In the genomic region with DNA sequence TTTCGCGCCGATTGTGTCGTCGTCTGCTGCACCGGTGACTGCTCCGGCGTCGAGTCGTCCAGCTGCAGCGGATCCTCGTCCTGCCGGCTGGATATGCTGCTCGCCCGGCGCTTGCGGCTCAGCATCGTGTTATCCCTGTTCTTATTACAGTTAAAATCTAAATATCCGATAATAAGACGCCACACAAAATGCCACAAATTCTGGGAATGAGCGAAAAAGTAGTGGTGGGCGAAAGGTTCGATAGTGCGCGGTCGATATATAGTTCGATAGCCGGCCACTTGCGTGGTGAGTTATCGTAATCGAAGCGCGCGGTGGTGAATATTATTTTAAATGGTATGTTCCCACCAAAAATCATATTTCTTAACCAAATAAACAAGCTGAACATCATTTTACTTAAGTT, we compare ENCODE assay signal across 1 fruit fly cellular context.
TF ChIP-seq lines count a peak whose summit lies in the region.

A gene (minus strand): TSS at position 212 of the 400 bp plus-strand sequence.

TF ChIP-seq in whole organism, embryonic, 481 proteins besides CTCF, POLR2A, EP300 and RAD21 (continued from another document):
- peak; percentile 93 for TF ChIP-seq CG6791 (GFP tag; IDR thresholded peaks at IDR 0.05; lab: Robert Waterston, UW; ENCODE audit: partially characterized antibody)
- peak; percentile 64 for TF ChIP-seq E2f1 (GFP tag; IDR thresholded peaks at IDR 0.05; lab: Robert Waterston, UW)
- peak; percentile 83 for TF ChIP-seq HLH4C (GFP tag; IDR thresholded peaks at IDR 0.05; lab: Robert Waterston, UW; ENCODE audit: partially characterized antibody)
- no peak for TF ChIP-seq lbe (GFP tag; optimal IDR thresholded peaks at IDR 0.05; lab: Kevin White, UChicago)
- no peak for TF ChIP-seq CG31224 (GFP tag; IDR thresholded peaks at IDR 0.05; lab: Robert Waterston, UW)
- TF ChIP-seq Asciz (GFP tag; optimal IDR thresholded peaks at IDR 0.05; lab: Kevin White, UChicago), result no peak
- peak; percentile 13 for TF ChIP-seq Fer1 (GFP tag; optimal IDR thresholded peaks at IDR 0.05; lab: Kevin White, UChicago)
- no peak for TF ChIP-seq Hmx (GFP tag; optimal IDR thresholded peaks at IDR 0.05; lab: Kevin White, UChicago)
- peak; percentile 74; the same call in 1 of the 3 replicates for TF ChIP-seq mld (GFP tag; IDR thresholded peaks at IDR 0.05; lab: Robert Waterston, UW; ENCODE audit: partially characterized antibody)
- TF ChIP-seq CG9437 (GFP tag; optimal IDR thresholded peaks at IDR 0.05; lab: Kevin White, UChicago), result no peak
- TF ChIP-seq Dp (GFP tag; optimal IDR thresholded peaks at IDR 0.05; lab: Kevin White, UChicago), result peak; percentile 90
- TF ChIP-seq Opbp (GFP tag; IDR thresholded peaks at IDR 0.05; lab: Robert Waterston, UW; ENCODE audit: partially characterized antibody), result peak; percentile 87
- peak; percentile 51; the same call in 1 of the 2 replicates for TF ChIP-seq CG42726 (GFP tag; IDR thresholded peaks at IDR 0.05; lab: Robert Waterston, UW; ENCODE audit: partially characterized antibody)
- TF ChIP-seq ac (GFP tag; optimal IDR thresholded peaks at IDR 0.05; lab: Kevin White, UChicago), result no peak
- TF ChIP-seq jumu (GFP tag; optimal IDR thresholded peaks at IDR 0.05; lab: Kevin White, UChicago), result peak; percentile 30
- peak; percentile 76 for TF ChIP-seq MESR4 (GFP tag; optimal IDR thresholded peaks at IDR 0.05; lab: Kevin White, UChicago)
- peak; percentile 25 for TF ChIP-seq CG33213 (GFP tag; optimal IDR thresholded peaks at IDR 0.05; lab: Kevin White, UChicago)
- TF ChIP-seq dpn (GFP tag; optimal IDR thresholded peaks at IDR 0.05; lab: Kevin White, UChicago), result peak in 1 of 2 experiments; percentile 2
- TF ChIP-seq chinmo (GFP tag; IDR thresholded peaks at IDR 0.05; lab: Robert Waterston, UW; ENCODE audit: partially characterized antibody), result peak; percentile 93
- TF ChIP-seq CG34422 (GFP tag; IDR thresholded peaks at IDR 0.05; lab: Robert Waterston, UW), result peak; percentile 84
- TF ChIP-seq zen2 (GFP tag; IDR thresholded peaks at IDR 0.05; lab: Robert Waterston, UW; ENCODE audit: partially characterized antibody), result peak; percentile 86
- TF ChIP-seq CG11723 (GFP tag; optimal IDR thresholded peaks at IDR 0.05; lab: Kevin White, UChicago), result no peak
- peak; percentile 97 for TF ChIP-seq Sry-δ (GFP tag; optimal IDR thresholded peaks at IDR 0.05; lab: Kevin White, UChicago)
- peak; percentile 12 for TF ChIP-seq CG10267 (tag; optimal IDR thresholded peaks at IDR 0.05; lab: Kevin White, UChicago)
- peak; percentile 73 for TF ChIP-seq CG16813 (GFP tag; IDR thresholded peaks at IDR 0.05; lab: Robert Waterston, UW; ENCODE audit: partially characterized antibody)
- peak; percentile 17 for TF ChIP-seq CG30403 (GFP tag; optimal IDR thresholded peaks at IDR 0.05; lab: Kevin White, UChicago)
- TF ChIP-seq Dbx (GFP tag; IDR thresholded peaks at IDR 0.05; lab: Robert Waterston, UW), result peak; percentile 16; the same call in 1 of the 3 replicates
- peak; percentile 59 for TF ChIP-seq Sin3A (optimal IDR thresholded peaks at IDR 0.05; lab: Kevin White, UChicago)
- TF ChIP-seq croc (GFP tag; conservative IDR thresholded peaks at IDR 0.05; lab: Robert Waterston, UW), result no peak
- TF ChIP-seq MBD-R2 (GFP tag; IDR thresholded peaks at IDR 0.05; lab: Robert Waterston, UW), result peak; percentile 88
- peak; percentile 76 for TF ChIP-seq BEAF-32 (GFP tag; optimal IDR thresholded peaks at IDR 0.05; lab: Kevin White, UChicago)
- TF ChIP-seq unc-4 (GFP tag; IDR thresholded peaks at IDR 0.05; lab: Robert Waterston, UW; ENCODE audit: partially characterized antibody), result peak; percentile 94
- TF ChIP-seq vnd (GFP tag; IDR thresholded peaks at IDR 0.05; lab: Robert Waterston, UW; ENCODE audit: partially characterized antibody), result peak; percentile 80; the same call in 2 of the 3 replicates
- no peak for TF ChIP-seq NC2α (GFP tag; optimal IDR thresholded peaks at IDR 0.05; lab: Kevin White, UChicago)
- TF ChIP-seq ci (GFP tag; IDR thresholded peaks at IDR 0.05; lab: Robert Waterston, UW), result no peak
- peak; percentile 49 for TF ChIP-seq sens (GFP tag; lab: Kevin White, UChicago)
- peak; percentile 91 for TF ChIP-seq Dll (GFP tag; IDR thresholded peaks at IDR 0.05; lab: Robert Waterston, UW; ENCODE audit: partially characterized antibody)
- no peak for TF ChIP-seq Lhr (GFP tag; optimal IDR thresholded peaks at IDR 0.05; lab: Kevin White, UChicago)
- peak; percentile 92 for TF ChIP-seq bbx (GFP tag; IDR thresholded peaks at IDR 0.05; lab: Robert Waterston, UW; ENCODE audit: partially characterized antibody)
- no peak for TF ChIP-seq odd (GFP tag; optimal IDR thresholded peaks at IDR 0.05; lab: Kevin White, UChicago)
- TF ChIP-seq CG10565 (GFP tag; optimal IDR thresholded peaks at IDR 0.05; lab: Kevin White, UChicago), result no peak
- peak; percentile 94 for TF ChIP-seq CG17186 (GFP tag; optimal IDR thresholded peaks at IDR 0.05; lab: Kevin White, UChicago)
- peak; percentile 80 for TF ChIP-seq pzg (GFP tag; optimal IDR thresholded peaks at IDR 0.05; lab: Kevin White, UChicago)
- TF ChIP-seq CG14710 (tag; optimal IDR thresholded peaks at IDR 0.05; lab: Kevin White, UChicago), result peak; percentile 33
- peak; percentile 87 for TF ChIP-seq Doc3 (GFP tag; IDR thresholded peaks at IDR 0.05; lab: Robert Waterston, UW; ENCODE audit: partially characterized antibody)
- TF ChIP-seq CG10979 (tag; optimal IDR thresholded peaks at IDR 0.05; lab: Kevin White, UChicago), result no peak
- TF ChIP-seq gfzf (GFP tag; optimal IDR thresholded peaks at IDR 0.05; lab: Kevin White, UChicago), result peak; percentile 27
- peak; percentile 76 for TF ChIP-seq CG14860 (GFP tag; IDR thresholded peaks at IDR 0.05; lab: Robert Waterston, UW; ENCODE audit: partially characterized antibody)
- peak in 1 of 3 experiments; percentile 70 for TF ChIP-seq Stat92E (GFP tag; optimal IDR thresholded peaks at IDR 0.05; lab: Kevin White, UChicago)
- peak; percentile 33 for TF ChIP-seq Ets97D (GFP tag; optimal IDR thresholded peaks at IDR 0.05; lab: Kevin White, UChicago)
- no peak for TF ChIP-seq CG10462 (GFP tag; optimal IDR thresholded peaks at IDR 0.05; lab: Kevin White, UChicago)
- no peak for TF ChIP-seq CG8478 (optimal IDR thresholded peaks at IDR 0.05; lab: Kevin White, UChicago)
- TF ChIP-seq CG9797 (GFP tag; optimal IDR thresholded peaks at IDR 0.05; lab: Kevin White, UChicago), result peak; percentile 41
- no peak for TF ChIP-seq disco-r (GFP tag; optimal IDR thresholded peaks at IDR 0.05; lab: Kevin White, UChicago)
- TF ChIP-seq Dref (GFP tag; IDR thresholded peaks at IDR 0.05; lab: Robert Waterston, UW), result peak; percentile 92
- TF ChIP-seq Lim3 (GFP tag; IDR thresholded peaks at IDR 0.05; lab: Robert Waterston, UW), result no peak
- peak; percentile 89 for TF ChIP-seq amos (GFP tag; IDR thresholded peaks at IDR 0.05; lab: Robert Waterston, UW; ENCODE audit: partially characterized antibody)
- TF ChIP-seq CG2116 (GFP tag; optimal IDR thresholded peaks at IDR 0.05; lab: Kevin White, UChicago), result peak; percentile 43
- peak; percentile 0 for TF ChIP-seq HmgZ (tag; optimal IDR thresholded peaks at IDR 0.05; lab: Kevin White, UChicago)
- peak; percentile 64 for TF ChIP-seq CG2129 (GFP tag; IDR thresholded peaks at IDR 0.05; lab: Robert Waterston, UW; ENCODE audit: partially characterized antibody)
- peak; percentile 67 for TF ChIP-seq YL-1 (GFP tag; optimal IDR thresholded peaks at IDR 0.05; lab: Kevin White, UChicago)
- peak; percentile 95 for TF ChIP-seq E2f2 (GFP tag; IDR thresholded peaks at IDR 0.05; lab: Robert Waterston, UW)
- peak; percentile 90 for TF ChIP-seq Bgb (GFP tag; IDR thresholded peaks at IDR 0.05; lab: Robert Waterston, UW; ENCODE audit: partially characterized antibody)
- TF ChIP-seq trem (tag; optimal IDR thresholded peaks at IDR 0.05; lab: Kevin White, UChicago), result peak; percentile 51
